Worm (Caenorhabditis elegans) whole organism, L3 larva: ENCODE data around the gene sox-3.

ENCODE experiments used
- R02D3.7 ChIP-seq: fragments of 150-350 bp; optimal IDR thresholded peaks from 2 replicates; lab custom pipeline; 2014; ENCODE audit warnings: missing biosample characterization, missing genetic modification characterization
- aly-2 ChIP-seq: fragments of 150-350 bp; optimal IDR thresholded peaks from 2 replicates; lab custom pipeline; 2014; ENCODE audit warnings: missing biosample characterization, missing genetic modification characterization
- ama-1 ChIP-seq: fragments of 150-350 bp; optimal IDR thresholded peaks from 2 replicates; lab custom pipeline; 2018
- ceh-16 ChIP-seq: sonication (generic microtip); optimal IDR thresholded peaks from 2 replicates; lab custom pipeline; 2017; ENCODE audit warnings: missing biosample characterization, missing genetic modification characterization
- ceh-28 ChIP-seq: fragments of 150-350 bp; optimal IDR thresholded peaks from 2 replicates; lab custom pipeline; 2014; ENCODE audit warnings: missing biosample characterization, missing genetic modification reagents, missing genetic modification characterization
- ceh-82 ChIP-seq: fragments of 150-350 bp; optimal IDR thresholded peaks from 2 replicates; lab custom pipeline; 2014; ENCODE audit warnings: missing biosample characterization, missing genetic modification characterization
- ceh-9 ChIP-seq: sonication (generic microtip); optimal IDR thresholded peaks from 2 replicates; lab custom pipeline; 2018; ENCODE audit warnings: missing biosample characterization, missing genetic modification characterization
- egl-5 ChIP-seq: fragments of 150-350 bp; optimal IDR thresholded peaks from 2 replicates; lab custom pipeline; 2017; ENCODE audit warnings: missing biosample characterization, missing genetic modification reagents, missing genetic modification characterization, inconsistent platforms
- elt-2 ChIP-seq: sonication (generic microtip); optimal IDR thresholded peaks from 2 replicates; lab custom pipeline; 2016; ENCODE audit warnings: missing genetic modification reagents, mild to moderate bottlenecking, missing genetic modification characterization, missing compliant biosample characterization
- elt-3 ChIP-seq, 3 experiments: fragments of 150-350 bp in 1 of 3; sonication (generic microtip) in 2 of 3; optimal IDR thresholded peaks; 2 replicates in 2 of 3; 4 replicates in 1 of 3; lab custom pipeline; 2014 to 2017; ENCODE audit warnings: missing biosample characterization in 3 of 3, missing genetic modification characterization in 3 of 3
- eor-1 ChIP-seq, 2 experiments: fragments of 150-350 bp; optimal IDR thresholded peaks; 2 replicates each; lab custom pipeline; 2014 to 2018; ENCODE audit warnings: missing biosample characterization in 2 of 2, missing genetic modification characterization in 2 of 2
- fkh-10 ChIP-seq: sonication (generic microtip); optimal IDR thresholded peaks from 2 replicates; lab custom pipeline; 2017; ENCODE audit warnings: missing biosample characterization, missing genetic modification reagents, missing genetic modification characterization
- fos-1 ChIP-seq: fragments of 150-350 bp; optimal IDR thresholded peaks from 2 replicates; lab custom pipeline; 2014; ENCODE audit warnings: missing biosample characterization, missing genetic modification characterization
- hmg-11 ChIP-seq: sonication (generic microtip); optimal IDR thresholded peaks from 2 replicates; lab custom pipeline; 2016; ENCODE audit warnings: missing genetic modification characterization, missing compliant biosample characterization
- jun-1 ChIP-seq: fragments of 150-350 bp; optimal IDR thresholded peaks from 2 replicates; lab custom pipeline; 2014; ENCODE audit warnings: missing biosample characterization, missing genetic modification reagents, missing genetic modification characterization
- lin-15B ChIP-seq: fragments of 150-350 bp; optimal IDR thresholded peaks from 2 replicates; lab custom pipeline; 2014; ENCODE audit warnings: missing biosample characterization, missing genetic modification characterization
- lin-39 ChIP-seq: fragments of 150-350 bp; optimal IDR thresholded peaks from 2 replicates; lab custom pipeline; 2018; ENCODE audit warnings: missing biosample characterization, missing genetic modification reagents, missing genetic modification characterization
- mdl-1 ChIP-seq: fragments of 150-350 bp; optimal IDR thresholded peaks from 2 replicates; lab custom pipeline; 2014; ENCODE audit warnings: missing biosample characterization, missing genetic modification characterization
- nhr-11 ChIP-seq: fragments of 150-350 bp; optimal IDR thresholded peaks from 2 replicates; lab custom pipeline; 2014; ENCODE audit warnings: missing biosample characterization, missing genetic modification characterization
- nhr-237 ChIP-seq: fragments of 150-350 bp; optimal IDR thresholded peaks from 2 replicates; lab custom pipeline; 2014; ENCODE audit warnings: missing biosample characterization, missing genetic modification characterization
- nhr-43 ChIP-seq: sonication (generic microtip); optimal IDR thresholded peaks from 2 replicates; lab custom pipeline; 2016; ENCODE audit warnings: mild to moderate bottlenecking, missing genetic modification characterization, missing compliant biosample characterization; ENCODE audit not compliant: poor library complexity, severe bottlenecking
- nhr-76 ChIP-seq: fragments of 150-350 bp; sonication (generic microtip); optimal IDR thresholded peaks from 5 replicates; lab custom pipeline; 2014; ENCODE audit warnings: missing biosample characterization, missing genetic modification characterization
- nhr-77 ChIP-seq: fragments of 150-350 bp; optimal IDR thresholded peaks from 2 replicates; lab custom pipeline; 2014; ENCODE audit warnings: missing biosample characterization, missing genetic modification characterization
- pqm-1 ChIP-seq: fragments of 150-350 bp; optimal IDR thresholded peaks from 2 replicates; lab custom pipeline; 2017; ENCODE audit warnings: missing biosample characterization, missing genetic modification characterization, inconsistent platforms
- skn-1 ChIP-seq: fragments of 150-350 bp; optimal IDR thresholded peaks from 2 replicates; lab custom pipeline; 2014; ENCODE audit warnings: missing biosample characterization, missing genetic modification characterization
- snpc-4 ChIP-seq: fragments of 150-350 bp; optimal IDR thresholded peaks from 2 replicates; lab custom pipeline; 2014; ENCODE audit warnings: missing biosample characterization, missing genetic modification characterization
- tbx-2 ChIP-seq: sonication (generic microtip); optimal IDR thresholded peaks from 2 replicates; lab custom pipeline; 2016; ENCODE audit warnings: mild to moderate bottlenecking, missing genetic modification characterization, missing compliant biosample characterization
- unc-62 ChIP-seq: fragments of 150-350 bp; sonication (generic microtip); optimal IDR thresholded peaks from 4 replicates; lab custom pipeline; 2014; ENCODE audit warnings: missing biosample characterization, missing genetic modification reagents, missing genetic modification characterization
- zag-1 ChIP-seq: fragments of 150-350 bp; optimal IDR thresholded peaks from 2 replicates; lab custom pipeline; 2014; ENCODE audit warnings: missing biosample characterization, missing genetic modification characterization

sox-3 gene

ce11 chrX:14657445-14657844 is 35.4 kb downstream of the sox-3 start:
- TF ChIP-seq elt-3 (tag; optimal IDR thresholded peaks at IDR 0.05; lab: Kevin White, UChicago) (no peak), pqm-1 (tag; lab: Kevin White, UChicago) (no peak), aly-2 (tag; lab: Kevin White, UChicago) (no peak), mdl-1 (tag; lab: Kevin White, UChicago) (no peak), fkh-10 (no peak), nhr-237 (tag; lab: Kevin White, UChicago) (no peak), nhr-77 (no peak), ama-1 (lab: Kevin White, UChicago) (no peak), ceh-16 (tag; lab: Kevin White, UChicago) (no peak), eor-1 (tag; optimal IDR thresholded peaks at IDR 0.05; lab: Kevin White, UChicago) (no peak), fos-1 (tag; lab: Kevin White, UChicago) (no peak), R02D3.7 (tag; lab: Kevin White, UChicago) (no peak), jun-1 (no peak), unc-62 (GFP tag; lab: Kevin White, UChicago) (no peak), nhr-43 (no peak), snpc-4 (tag; lab: Kevin White, UChicago) (no peak), nhr-11 (tag; lab: Kevin White, UChicago) (no peak)

ce11 chrX:14654668-14655067 is 38.1 kb downstream of the sox-3 start, which contains the start of gene syg-2:
syg-2 (plus strand) TSS chrX:14654968.
- TF ChIP-seq unc-62 (GFP tag; lab: Kevin White, UChicago) (no peak), ceh-9 (tag; lab: Kevin White, UChicago) (no peak), nhr-237 (tag; lab: Kevin White, UChicago) (no peak), egl-5 (tag; lab: Kevin White, UChicago) (no peak), hmg-11 (tag; lab: Kevin White, UChicago) (no peak), elt-2 (tag; lab: Kevin White, UChicago) (no peak), lin-15B (no peak)

ce11 chrX:14653486-14653885 is 39.3 kb downstream of the sox-3 start:
- TF ChIP-seq eor-1 (tag; optimal IDR thresholded peaks at IDR 0.05; lab: Kevin White, UChicago) (no peak), nhr-11 (tag; lab: Kevin White, UChicago) (peak; percentile 0), zag-1 (tag; lab: Kevin White, UChicago) (no peak), lin-39 (tag; lab: Kevin White, UChicago) (peak; percentile 22)

ce11 chrX:14652058-14652457 is 40.7 kb downstream of the sox-3 start:
- TF ChIP-seq skn-1: no peak
- TF ChIP-seq tbx-2 (tag; lab: Kevin White, UChicago): no peak
- no peak for TF ChIP-seq hmg-11 (tag; lab: Kevin White, UChicago)
- no peak for TF ChIP-seq nhr-77
- no peak for TF ChIP-seq fos-1 (tag; lab: Kevin White, UChicago)
- no peak for TF ChIP-seq ceh-28 (tag; lab: Kevin White, UChicago)
- no peak for TF ChIP-seq ceh-82 (tag; lab: Kevin White, UChicago)
- TF ChIP-seq nhr-76 (tag; lab: Kevin White, UChicago): no peak
- TF ChIP-seq nhr-43: no peak
- TF ChIP-seq lin-15B: no peak
- no peak for TF ChIP-seq egl-5 (tag; lab: Kevin White, UChicago)
- TF ChIP-seq, all 47 proteins: peak for 0

ce11 chrX:14649224-14649623 is 43.6 kb downstream of the sox-3 start:
- TF ChIP-seq lin-39 (tag; lab: Kevin White, UChicago) (no peak), fkh-10 (no peak), lin-15B (no peak), tbx-2 (tag; lab: Kevin White, UChicago) (no peak)

- TF ChIP-seq nhr-76 (tag; lab: Kevin White, UChicago): no peak
Observed at ce11 chrX:14645392-14645791, 47.4 kb downstream of the sox-3 start, which contains the start of gene F54E4.4. F54E4.4 (minus strand) TSS chrX:14645492.
